Worm (Caenorhabditis elegans) whole organism, young adult: ENCODE measurements around the gene col-75.

ENCODE experiments used
- B0261.1 ChIP-seq: sonication (generic microtip); optimal IDR thresholded peaks from 2 replicates; lab custom pipeline; 2016; ENCODE audit warnings: mild to moderate bottlenecking, missing genetic modification characterization, moderate library complexity, missing compliant biosample characterization
- Y56A3A.18 ChIP-seq: fragments of 200-800 bp; sonication (Bioruptor generic); IDR thresholded peaks from 2 replicates; pipeline ENCODE4 v1.3.6; 2022; ENCODE audit warnings: missing genetic modification reagents, missing genetic modification characterization, missing compliant biosample characterization
- ceh-100 ChIP-seq: fragments of 200-800 bp; sonication (Bioruptor generic); IDR thresholded peaks from 2 replicates; pipeline ENCODE4 v1.3.6; 2022; ENCODE audit warnings: missing genetic modification reagents, missing genetic modification characterization, missing compliant biosample characterization
- egl-44 ChIP-seq: fragments of 200-800 bp; sonication (Bioruptor generic); IDR thresholded peaks from 2 replicates; pipeline ENCODE4 v1.3.6; 2022; ENCODE audit warnings: missing genetic modification reagents, missing genetic modification characterization, missing compliant biosample characterization
- him-1 ChIP-seq: sonication (generic microtip); optimal IDR thresholded peaks from 2 replicates; lab custom pipeline; 2016; ENCODE audit warnings: missing genotype, missing genetic modification reagents, missing genetic modification characterization, missing compliant biosample characterization
- nhr-179 ChIP-seq: sonication (generic microtip); optimal IDR thresholded peaks from 2 replicates; lab custom pipeline; 2016; ENCODE audit warnings: mild to moderate bottlenecking, missing genetic modification characterization, missing compliant biosample characterization
- nhr-27 ChIP-seq: fragments of 200-800 bp; sonication (Bioruptor generic); optimal IDR thresholded peaks from 2 replicates; lab custom pipeline; 2018; ENCODE audit warnings: mild to moderate bottlenecking, missing genetic modification characterization, moderate library complexity, missing compliant biosample characterization
- snpc-1.1 ChIP-seq: sonication (generic microtip); optimal IDR thresholded peaks from 2 replicates; lab custom pipeline; 2017; ENCODE audit warnings: missing genetic modification characterization, mild to moderate bottlenecking, missing compliant biosample characterization, antibody characterized with exemption, moderate library complexity, missing genotype, missing genetic modification reagents; ENCODE audit not compliant: insufficient read depth
- snpc-4 ChIP-seq, 5 experiments: fragments of 150-350 bp in 1 of 5; sonication (generic microtip) in 4 of 5; optimal IDR thresholded peaks; 2 replicates each; lab custom pipeline; 2014 to 2018; ENCODE audit warnings: missing genetic modification characterization in 5 of 5, missing biosample characterization in 3 of 5, antibody characterized with exemption in 2 of 5, mild to moderate bottlenecking in 2 of 5, missing compliant biosample characterization in 2 of 5, missing genotype in 2 of 5, moderate library complexity in 2 of 5, missing genetic modification reagents in 1 of 5
- tbx-9 ChIP-seq: sonication (generic microtip); optimal IDR thresholded peaks from 2 replicates; lab custom pipeline; 2016; ENCODE audit warnings: borderline replicate concordance, missing genetic modification characterization, inconsistent platforms, missing compliant biosample characterization
- unc-62 ChIP-seq: fragments of 150-350 bp; optimal IDR thresholded peaks from 2 replicates; lab custom pipeline; 2014; ENCODE audit warnings: missing biosample characterization, missing genetic modification reagents, missing genetic modification characterization
- zim-3 ChIP-seq: sonication (generic microtip); optimal IDR thresholded peaks from 2 replicates; lab custom pipeline; 2017; ENCODE audit warnings: mild to moderate bottlenecking, missing genetic modification characterization, moderate library complexity, missing compliant biosample characterization

- no peak for TF ChIP-seq nhr-27 (tag; lab: Kevin White, UChicago)
- TF ChIP-seq egl-44 (GFP tag; lab: Robert Waterston, UW), result no peak
- no peak for TF ChIP-seq snpc-4 (GFP tag; optimal IDR thresholded peaks at IDR 0.05; lab: Kevin White, UChicago)
- no peak for TF ChIP-seq snpc-4 (tag; optimal IDR thresholded peaks at IDR 0.05; lab: Kevin White, UChicago)
- TF ChIP-seq zim-3 (tag; lab: Kevin White, UChicago), result no peak
- no peak for TF ChIP-seq nhr-179 (tag; lab: Kevin White, UChicago)
- TF ChIP-seq unc-62 (GFP tag; lab: Kevin White, UChicago), result no peak
- no peak for TF ChIP-seq Y56A3A.18
- TF ChIP-seq snpc-1.1, result no peak
- no peak for TF ChIP-seq tbx-9 (tag; lab: Kevin White, UChicago)
- no peak for TF ChIP-seq B0261.1 (tag; lab: Kevin White, UChicago)
- TF ChIP-seq ceh-100 (GFP tag; lab: Robert Waterston, UW), result no peak
- no peak for TF ChIP-seq him-1 (tag; lab: Kevin White, UChicago)
Observed at ce11 chrII:6407279-6407678, 18.8 kb upstream of the col-75 start, which contains the start of gene spp-11.
